Worm (Caenorhabditis elegans): ENCODE measurements around the gene clec-263.

clec-263 gene

ce11 chrV:20552971-20553370 is 21.4 kb upstream of the clec-263 start, which contains the start of gene vmo-1:
vmo-1 (minus strand) TSS chrV:20553071.
- TF ChIP-seq nhr-28 (tag; optimal IDR thresholded peaks at IDR 0.05) (no peak), mep-1 (tag; optimal IDR thresholded peaks at IDR 0.05) (no peak), nhr-237 (tag; optimal IDR thresholded peaks at IDR 0.05) (no peak), M03D4.4 (tag; optimal IDR thresholded peaks at IDR 0.05) (no peak), lsy-2 (tag; optimal IDR thresholded peaks at IDR 0.05) (no peak), hlh-1 (tag; optimal IDR thresholded peaks at IDR 0.05) (no peak), cnd-1 (tag; optimal IDR thresholded peaks at IDR 0.05) (no peak), sptf-1 (tag; optimal IDR thresholded peaks at IDR 0.05) (no peak), unc-39 (tag; optimal IDR thresholded peaks at IDR 0.05) (no peak), ztf-11 (tag; optimal IDR thresholded peaks at IDR 0.05) (no peak), flh-1 (GFP tag; optimal IDR thresholded peaks at IDR 0.05) (no peak), lin-13 (tag; optimal IDR thresholded peaks at IDR 0.05) (no peak), lin-32 (GFP tag; optimal IDR thresholded peaks at IDR 0.05) (no peak), pha-4 (tag; optimal IDR thresholded peaks at IDR 0.05) (no peak), mls-2 (tag; optimal IDR thresholded peaks at IDR 0.05) (no peak), ceh-43 (GFP tag; optimal IDR thresholded peaks at IDR 0.05) (no peak), ces-1 (GFP tag; optimal IDR thresholded peaks at IDR 0.05) (no peak), unc-62 (GFP tag; optimal IDR thresholded peaks at IDR 0.05) (no peak), ceh-83 (GFP tag; optimal IDR thresholded peaks at IDR 0.05) (no peak)

ce11 chrV:20555120-20555519 is 19.3 kb upstream of the clec-263 start, which contains the start of gene Y38H6C.21:
Y38H6C.21 (minus strand) TSS chrV:20555267.
- TF ChIP-seq zip-8 (tag; optimal IDR thresholded peaks at IDR 0.05), result no peak
- TF ChIP-seq nhr-76 (tag; optimal IDR thresholded peaks at IDR 0.05), result no peak
- no peak for TF ChIP-seq mep-1 (tag; optimal IDR thresholded peaks at IDR 0.05)
- no peak for TF ChIP-seq nhr-28 (tag; optimal IDR thresholded peaks at IDR 0.05)
- no peak for TF ChIP-seq tbx-8 (GFP tag; optimal IDR thresholded peaks at IDR 0.05)
- no peak for TF ChIP-seq nhr-2 (tag; optimal IDR thresholded peaks at IDR 0.05)
- no peak for TF ChIP-seq M03D4.4 (tag; optimal IDR thresholded peaks at IDR 0.05)
- TF ChIP-seq lin-13 (tag; optimal IDR thresholded peaks at IDR 0.05), result no peak
- no peak for TF ChIP-seq pha-4 (tag; optimal IDR thresholded peaks at IDR 0.05)
- no peak for TF ChIP-seq lsy-2 (tag; optimal IDR thresholded peaks at IDR 0.05)
- TF ChIP-seq drap-1 (GFP tag; optimal IDR thresholded peaks at IDR 0.05), result no peak
- TF ChIP-seq ham-2 (GFP tag; optimal IDR thresholded peaks at IDR 0.05), result no peak
- TF ChIP-seq snpc-4 (tag; optimal IDR thresholded peaks at IDR 0.05), result no peak
- no peak for TF ChIP-seq unc-39 (tag; optimal IDR thresholded peaks at IDR 0.05)

ce11 chrV:20556260-20556659 is 18.2 kb upstream of the clec-263 start, which contains the start of gene Y38H6C.23:
Y38H6C.23 (minus strand) TSS chrV:20556360.
- TF ChIP-seq ztf-11 (tag; optimal IDR thresholded peaks at IDR 0.05) (no peak), nhr-76 (tag; optimal IDR thresholded peaks at IDR 0.05) (no peak), bed-3 (GFP tag; optimal IDR thresholded peaks at IDR 0.05) (no peak), tbx-8 (GFP tag; optimal IDR thresholded peaks at IDR 0.05) (no peak), lin-13 (tag; optimal IDR thresholded peaks at IDR 0.05) (no peak), hlh-1 (tag; optimal IDR thresholded peaks at IDR 0.05) (no peak), pha-4 (tag; optimal IDR thresholded peaks at IDR 0.05) (no peak), sptf-1 (tag; optimal IDR thresholded peaks at IDR 0.05) (no peak), unc-39 (tag; optimal IDR thresholded peaks at IDR 0.05) (no peak), ham-2 (GFP tag; optimal IDR thresholded peaks at IDR 0.05) (no peak), unc-62 (GFP tag; optimal IDR thresholded peaks at IDR 0.05) (no peak), lin-32 (GFP tag; optimal IDR thresholded peaks at IDR 0.05) (no peak)

- no peak for TF ChIP-seq ceh-83 (GFP tag; optimal IDR thresholded peaks at IDR 0.05)
- no peak for TF ChIP-seq snpc-4 (tag; optimal IDR thresholded peaks at IDR 0.05)
- no peak for TF ChIP-seq elt-1 (tag; optimal IDR thresholded peaks at IDR 0.05; ENCODE audit: borderline replicate concordance, insufficient read depth)
- no peak for TF ChIP-seq hlh-1 (tag; optimal IDR thresholded peaks at IDR 0.05)
- TF ChIP-seq cnd-1 (tag; optimal IDR thresholded peaks at IDR 0.05), result no peak
- TF ChIP-seq mep-1 (tag; optimal IDR thresholded peaks at IDR 0.05), result no peak
- TF ChIP-seq ztf-11 (tag; optimal IDR thresholded peaks at IDR 0.05), result no peak
- TF ChIP-seq zip-8 (tag; optimal IDR thresholded peaks at IDR 0.05), result no peak
- TF ChIP-seq mab-5 (tag; optimal IDR thresholded peaks at IDR 0.05), result no peak
- TF ChIP-seq lin-13 (tag; optimal IDR thresholded peaks at IDR 0.05), result no peak
- TF ChIP-seq bed-3 (GFP tag; optimal IDR thresholded peaks at IDR 0.05), result no peak
- no peak for TF ChIP-seq nhr-2 (tag; optimal IDR thresholded peaks at IDR 0.05)
- no peak for TF ChIP-seq nhr-237 (tag; optimal IDR thresholded peaks at IDR 0.05)
- no peak for TF ChIP-seq ham-2 (GFP tag; optimal IDR thresholded peaks at IDR 0.05)
- TF ChIP-seq unc-62 (GFP tag; optimal IDR thresholded peaks at IDR 0.05), result no peak
- TF ChIP-seq nhr-12 (tag; optimal IDR thresholded peaks at IDR 0.05), result no peak
- no peak for TF ChIP-seq sem-2 (GFP tag; optimal IDR thresholded peaks at IDR 0.05)
- TF ChIP-seq M03D4.4 (tag; optimal IDR thresholded peaks at IDR 0.05), result no peak
- no peak for TF ChIP-seq ceh-39 (tag; optimal IDR thresholded peaks at IDR 0.05)
These were observed 16.1 kb upstream of the clec-263 start, which contains the start of gene abf-4 for ce11 chrV:20558270-20558669. abf-4 (minus strand) TSS chrV:20558370.
